Fruit fly (Drosophila melanogaster) whole organism, adult: Measurements from ENCODE around the gene grk.

Experiments
- CG11617 ChIP-seq: fragments of 200-800 bp; sonication (Bioruptor generic); optimal IDR thresholded peaks from 2 replicates; lab custom pipeline; 2017; ENCODE audit warnings: mild to moderate bottlenecking, missing biosample characterization, missing genetic modification reagents, missing genetic modification characterization
- CG12768 ChIP-seq: fragments of 200-800 bp; sonication (Bioruptor generic); optimal IDR thresholded peaks from 2 replicates; lab custom pipeline; 2017; ENCODE audit warnings: missing biosample characterization, missing genetic modification characterization, mild to moderate bottlenecking, moderate library complexity, missing genetic modification reagents
- CG14711 ChIP-seq: fragments of 200-800 bp; sonication (Bioruptor generic); optimal IDR thresholded peaks from 2 replicates; lab custom pipeline; 2018; ENCODE audit warnings: missing biosample characterization, mild to moderate bottlenecking, missing genetic modification characterization, moderate library complexity
- CG1620 ChIP-seq: fragments of 200-800 bp; sonication (Bioruptor generic); optimal IDR thresholded peaks from 2 replicates; lab custom pipeline; 2016; ENCODE audit warnings: missing biosample characterization, missing genetic modification characterization
- CG33017 ChIP-seq: fragments of 200-800 bp; sonication (Bioruptor generic); optimal IDR thresholded peaks from 2 replicates; lab custom pipeline; 2018; ENCODE audit warnings: missing biosample characterization, mild to moderate bottlenecking, missing genetic modification characterization, moderate library complexity
- CG5204 ChIP-seq: fragments of 200-800 bp; sonication (Bioruptor generic); optimal IDR thresholded peaks from 2 replicates; lab custom pipeline; 2016; ENCODE audit warnings: missing biosample characterization, missing genetic modification characterization
- CG7045 ChIP-seq: fragments of 200-800 bp; sonication (Bioruptor generic); optimal IDR thresholded peaks from 2 replicates; lab custom pipeline; 2017; ENCODE audit warnings: missing biosample characterization, mild to moderate bottlenecking, missing genetic modification characterization
- CG7101 ChIP-seq: fragments of 200-800 bp; sonication (Bioruptor generic); optimal IDR thresholded peaks from 2 replicates; lab custom pipeline; 2018; ENCODE audit warnings: missing biosample characterization, mild to moderate bottlenecking, missing genetic modification characterization, moderate library complexity
- Clk ChIP-seq: fragments of 200-800 bp; sonication (Bioruptor generic); optimal IDR thresholded peaks from 2 replicates; lab custom pipeline; 2017; ENCODE audit warnings: missing biosample characterization, missing genetic modification characterization
- Hr96 ChIP-seq: fragments of 200-800 bp; sonication (Bioruptor generic); optimal IDR thresholded peaks from 2 replicates; lab custom pipeline; 2016; ENCODE audit warnings: missing biosample characterization, missing genetic modification characterization
- Mnt ChIP-seq: fragments of 200-800 bp; sonication (Bioruptor generic); optimal IDR thresholded peaks from 2 replicates; lab custom pipeline; 2016; ENCODE audit warnings: missing biosample characterization, mild to moderate bottlenecking, missing genetic modification characterization
- bab1 ChIP-seq: fragments of 200-800 bp; sonication (Bioruptor generic); optimal IDR thresholded peaks from 3 replicates; lab custom pipeline; 2019; ENCODE audit warnings: missing biosample characterization, mild to moderate bottlenecking, missing genetic modification characterization, moderate library complexity
- cic ChIP-seq: fragments of 200-800 bp; sonication (Bioruptor generic); optimal IDR thresholded peaks from 2 replicates; lab custom pipeline; 2017; ENCODE audit warnings: missing biosample characterization, mild to moderate bottlenecking, missing genetic modification characterization, moderate library complexity
- cnc ChIP-seq, 2 experiments: fragments of >200 bp; optimal IDR thresholded peaks; 2 replicates each; lab custom pipeline; 2017
- kay ChIP-seq: fragments of 200-800 bp; sonication (Bioruptor generic); peaks from one replicate; lab custom pipeline; 2016; ENCODE audit warnings: missing biosample characterization, missing genetic modification characterization, borderline replicate concordance
- ovo ChIP-seq: fragments of 200-800 bp; sonication (Bioruptor generic); optimal IDR thresholded peaks from 2 replicates; lab custom pipeline; 2016; ENCODE audit warnings: missing biosample characterization, missing genetic modification characterization
- pad ChIP-seq: fragments of 200-800 bp; sonication (Bioruptor generic); optimal IDR thresholded peaks from 3 replicates; lab custom pipeline; 2017; ENCODE audit warnings: missing biosample characterization, missing genetic modification characterization, mild to moderate bottlenecking, moderate library complexity, missing genetic modification reagents
- tj ChIP-seq: fragments of 200-800 bp; sonication (Bioruptor generic); optimal IDR thresholded peaks from 3 replicates; lab custom pipeline; 2017; ENCODE audit warnings: missing biosample characterization, mild to moderate bottlenecking, missing genetic modification characterization, moderate library complexity
- toe ChIP-seq: fragments of 200-800 bp; sonication (Bioruptor generic); optimal IDR thresholded peaks from 2 replicates; lab custom pipeline; 2016; ENCODE audit warnings: missing biosample characterization, missing genetic modification characterization

Gene grk

DNA sequence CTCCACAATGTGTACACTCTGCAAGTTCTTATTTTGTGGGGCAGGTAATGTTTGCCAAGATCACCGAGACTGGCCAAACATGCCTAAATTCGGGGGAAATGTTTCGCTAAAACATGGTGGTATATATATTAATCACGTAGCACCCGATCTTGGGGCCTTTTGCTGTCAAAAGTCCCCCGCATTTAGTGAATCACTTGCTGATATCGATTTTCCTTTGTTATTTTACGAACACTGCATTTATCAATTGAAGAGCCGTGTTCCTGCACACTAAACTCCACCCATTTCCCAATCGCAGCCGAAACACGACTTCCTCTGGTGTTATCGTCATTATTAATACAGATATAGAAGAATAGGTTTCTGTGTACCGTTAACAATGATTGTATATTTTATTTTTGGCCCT lies 11.7 kb downstream of the grk start:
- TF ChIP-seq cnc (optimal IDR thresholded peaks at IDR 0.05; lab: Kevin White, UChicago): no peak
- TF ChIP-seq toe: no peak
- no peak for TF ChIP-seq CG5204
- no peak for TF ChIP-seq CG33017 (tag; lab: Kevin White, UChicago)
- no peak for TF ChIP-seq CG11617
- no peak for TF ChIP-seq pad
- TF ChIP-seq Hr96: no peak
- no peak for TF ChIP-seq kay (GFP tag; lab: Kevin White, UChicago)

dm6 chr2L:8420259-8420930 lies 13.0 kb downstream of the grk start:
- no peak for TF ChIP-seq cnc (optimal IDR thresholded peaks at IDR 0.05; lab: Kevin White, UChicago)
- TF ChIP-seq cic (GFP tag; lab: Kevin White, UChicago): no peak
- no peak for TF ChIP-seq toe
- no peak for TF ChIP-seq Clk (GFP tag; lab: Kevin White, UChicago)
- no peak for TF ChIP-seq bab1 (GFP tag; lab: Kevin White, UChicago)
- TF ChIP-seq CG1620 (GFP tag; lab: Kevin White, UChicago): no peak
- no peak for TF ChIP-seq Hr96
- TF ChIP-seq CG12768 (GFP tag; lab: Kevin White, UChicago): no peak
- no peak for TF ChIP-seq CG11617
- no peak for TF ChIP-seq CG5204
- no peak for TF ChIP-seq CG7045 (GFP tag; lab: Kevin White, UChicago)
- no peak for TF ChIP-seq ovo (GFP tag; lab: Kevin White, UChicago)
- no peak for TF ChIP-seq pad
- TF ChIP-seq kay (GFP tag; lab: Kevin White, UChicago): no peak
- no peak for TF ChIP-seq tj (GFP tag; lab: Kevin White, UChicago)

DNA sequence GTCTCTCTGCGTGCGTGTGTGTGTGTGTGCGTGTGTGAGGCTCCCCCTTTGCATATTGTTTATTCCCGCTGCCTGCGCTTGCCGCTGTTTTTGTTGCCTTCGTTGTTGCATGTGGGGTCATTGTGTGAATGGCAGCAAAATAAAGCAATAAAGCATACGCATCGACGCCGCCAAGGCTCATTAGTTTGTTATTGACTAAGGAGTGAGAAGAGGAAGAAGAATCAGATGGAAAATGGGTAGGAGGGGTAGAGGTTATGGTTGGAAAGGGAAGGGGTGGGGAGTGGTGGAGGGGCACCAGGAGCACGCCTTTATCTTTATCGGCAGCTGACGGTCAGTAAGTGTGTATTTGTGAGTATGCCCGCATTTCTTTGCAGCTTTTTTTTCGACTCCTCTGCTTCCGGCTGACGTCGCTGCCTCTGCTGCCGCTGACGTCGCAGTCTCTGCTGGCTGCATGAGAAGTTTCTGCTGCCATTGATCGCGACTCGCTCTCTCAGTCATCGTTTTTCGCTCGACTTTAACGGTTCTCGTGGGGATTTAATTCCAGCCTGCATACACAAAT lies 13.9 kb downstream of the grk start:
- TF ChIP-seq pad: peak; percentile 70
- TF ChIP-seq CG14711 (tag; lab: Kevin White, UChicago): no peak

dm6 chr2L:8418113-8418885 lies 15.1 kb downstream of the grk start:
- TF ChIP-seq CG7101 (tag; lab: Kevin White, UChicago) (no peak), tj (GFP tag; lab: Kevin White, UChicago) (peak; percentile 68), Mnt (GFP tag; lab: Kevin White, UChicago) (no peak)

- TF ChIP-seq cnc (optimal IDR thresholded peaks at IDR 0.05; lab: Kevin White, UChicago): no peak
- peak; percentile 91 for TF ChIP-seq tj (GFP tag; lab: Kevin White, UChicago)
Measured at dm6 chr2L:8417562-8417961, 15.8 kb downstream of the grk start.

DNA sequence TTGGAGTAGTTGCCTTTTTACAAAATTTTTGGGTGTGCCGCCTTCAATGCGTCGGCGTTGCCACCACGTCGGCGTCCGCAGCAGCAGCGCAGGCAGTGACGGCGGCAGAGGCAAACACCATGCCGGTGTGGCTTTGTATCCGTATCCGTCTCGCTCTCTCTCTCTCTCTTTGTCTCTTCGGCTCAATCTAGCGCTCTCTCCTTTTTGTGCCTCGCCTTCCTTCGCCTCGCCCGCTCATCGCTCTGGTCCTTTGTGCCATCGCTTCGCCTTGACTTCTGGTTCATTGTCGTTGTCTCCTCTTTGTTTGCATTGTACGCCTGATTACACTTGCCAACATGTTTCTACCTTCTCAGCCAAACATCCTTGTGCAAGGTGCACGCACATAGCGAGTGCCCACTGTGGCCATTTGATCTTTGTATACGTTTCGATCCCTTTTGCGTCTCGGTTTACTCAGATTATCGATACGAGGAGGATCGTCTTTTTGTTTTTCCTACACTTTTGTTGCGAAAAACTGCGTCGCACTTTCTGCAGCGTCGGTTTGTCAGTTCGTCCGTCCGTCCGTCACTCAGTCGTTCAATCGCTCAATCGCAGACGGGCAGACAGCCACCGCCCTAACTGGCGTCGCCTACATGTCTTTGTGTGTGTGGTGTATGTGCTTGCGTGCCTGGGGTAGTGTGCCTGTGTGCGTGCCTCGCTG lies 16.9 kb downstream of the grk start:
- TF ChIP-seq CG7045 (GFP tag; lab: Kevin White, UChicago) (peak; percentile 5), CG33017 (tag; lab: Kevin White, UChicago) (peak; percentile 1), ovo (GFP tag; lab: Kevin White, UChicago) (no peak), Clk (GFP tag; lab: Kevin White, UChicago) (no peak), toe (no peak), Mnt (GFP tag; lab: Kevin White, UChicago) (no peak), cic (GFP tag; lab: Kevin White, UChicago) (peak; percentile 19), tj (GFP tag; lab: Kevin White, UChicago) (peak; percentile 10), CG11617 (no peak), CG12768 (GFP tag; lab: Kevin White, UChicago) (no peak), Hr96 (peak; percentile 33), bab1 (GFP tag; lab: Kevin White, UChicago) (peak; percentile 8)
